Fruit fly (Drosophila melanogaster): ENCODE results near the gene CG34148.

- TF ChIP-seq CG8478 (optimal IDR thresholded peaks at IDR 0.05), result no peak
- TF ChIP-seq usp (GFP tag; optimal IDR thresholded peaks at IDR 0.05), result no peak
- no peak for TF ChIP-seq psq (optimal IDR thresholded peaks at IDR 0.05)
- TF ChIP-seq EcR (GFP tag; optimal IDR thresholded peaks at IDR 0.05), result no peak
- no peak for TF ChIP-seq Dll (optimal IDR thresholded peaks at IDR 0.05)
These were observed 19.1 kb upstream of the CG34148 start for dm6 chr3R:21897565-21897964.

Data from whole organism.